Fruit fly (Drosophila melanogaster) whole organism, embryonic: ENCODE measurements around the gene mts.

Experiments
- Atf-2 ChIP-seq: fragments of 200-800 bp; sonication (Bioruptor generic); optimal IDR thresholded peaks from 2 replicates; lab custom pipeline; 2016; ENCODE audit warnings: missing biosample characterization, missing genetic modification characterization
- CG14965 ChIP-seq: fragments of 200-800 bp; sonication (Bioruptor generic); optimal IDR thresholded peaks from 2 replicates; lab custom pipeline; 2016; ENCODE audit warnings: missing biosample characterization, missing genetic modification characterization, borderline replicate concordance
- CG34376 ChIP-seq: fragments of 200-800 bp; sonication (Bioruptor generic); optimal IDR thresholded peaks from 2 replicates; lab custom pipeline; 2018; ENCODE audit warnings: missing biosample characterization, mild to moderate bottlenecking, missing genetic modification characterization
- CG4854 ChIP-seq: fragments of 200-800 bp; sonication (Bioruptor generic); optimal IDR thresholded peaks from 2 replicates; lab custom pipeline; 2016; ENCODE audit warnings: missing biosample characterization, missing genetic modification characterization, inconsistent platforms
- HLHmδ ChIP-seq: fragments of 200-800 bp; sonication (Bioruptor generic); optimal IDR thresholded peaks from 2 replicates; lab custom pipeline; 2018; ENCODE audit warnings: missing biosample characterization, mild to moderate bottlenecking, missing genetic modification characterization, moderate library complexity
- PHDP ChIP-seq: fragments of 200-800 bp; sonication (Bioruptor generic); optimal IDR thresholded peaks from 3 replicates; lab custom pipeline; 2018; ENCODE audit warnings: missing biosample characterization, mild to moderate bottlenecking, missing genetic modification characterization, moderate library complexity
- dati ChIP-seq: fragments of 200-800 bp; sonication (Bioruptor generic); IDR thresholded peaks from 2 replicates; pipeline ENCODE4 v1.3.6; 2022; ENCODE audit warnings: missing biosample characterization, missing genetic modification characterization
- esg ChIP-seq: fragments of 200-800 bp; sonication (Bioruptor generic); conservative IDR thresholded peaks from 2 replicates; pipeline ENCODE4 v1.3.6; 2022; ENCODE audit warnings: missing biosample characterization, missing genetic modification characterization
- fu2 ChIP-seq: fragments of 200-800 bp; sonication (Bioruptor generic); optimal IDR thresholded peaks from 2 replicates; lab custom pipeline; 2016; ENCODE audit warnings: missing biosample characterization, missing genetic modification characterization
- gro ChIP-seq: fragments of 200-800 bp; sonication (Bioruptor generic); optimal IDR thresholded peaks from 2 replicates; lab custom pipeline; 2016; ENCODE audit warnings: missing biosample characterization, missing genetic modification characterization
- ind ChIP-seq: fragments of 200-800 bp; sonication (Bioruptor generic); optimal IDR thresholded peaks from 3 replicates; lab custom pipeline; 2016; ENCODE audit warnings: missing biosample characterization, missing genetic modification characterization
- nmo ChIP-seq: fragments of 200-800 bp; sonication (Bioruptor generic); optimal IDR thresholded peaks from 2 replicates; lab custom pipeline; 2018; ENCODE audit warnings: missing biosample characterization, mild to moderate bottlenecking, missing genetic modification characterization, moderate library complexity
- sd ChIP-seq: fragments of 200-800 bp; sonication (Bioruptor generic); optimal IDR thresholded peaks from 3 replicates; lab custom pipeline; 2018; ENCODE audit warnings: missing biosample characterization, mild to moderate bottlenecking, missing genetic modification characterization, moderate library complexity
- toy ChIP-seq: fragments of 200-800 bp; sonication (Bioruptor generic); IDR thresholded peaks from 2 replicates; pipeline ENCODE4 v1.3.6; 2022; ENCODE audit warnings: missing biosample characterization, missing genetic modification characterization

dm6 chr2L:7849472-7849871, 22.0 kb downstream of the mts start:
- no peak for TF ChIP-seq dati (GFP tag; lab: Robert Waterston, UW)
- no peak for TF ChIP-seq gro
- no peak for TF ChIP-seq CG14965
- no peak for TF ChIP-seq HLHmδ (GFP tag; lab: Kevin White, UChicago)
- TF ChIP-seq toy (GFP tag; lab: Robert Waterston, UW) = no peak
- TF ChIP-seq fu2 (GFP tag; lab: Kevin White, UChicago) = no peak
- no peak for TF ChIP-seq nmo (GFP tag; lab: Kevin White, UChicago)
- peak; percentile 10 for TF ChIP-seq ind (GFP tag; lab: Kevin White, UChicago)
- peak; percentile 39 for TF ChIP-seq PHDP
- no peak for TF ChIP-seq CG34376
- TF ChIP-seq esg (GFP tag; lab: Robert Waterston, UW) = peak; percentile 31
- no peak for TF ChIP-seq sd
- no peak for TF ChIP-seq Atf-2 (GFP tag; lab: Kevin White, UChicago)
- TF ChIP-seq CG4854 (GFP tag; lab: Kevin White, UChicago) = no peak
